Fruit fly (Drosophila melanogaster): Measurements from ENCODE around the gene CG12290.

The CG12290 gene

dm6 chr3R:26230016-26230415 lies at the start of gene CG12290:
Gene CG12290, plus strand, starts transcription at chr3R:26230248.
- TF ChIP-seq Hr83 (GFP tag; optimal IDR thresholded peaks at IDR 0.05; ENCODE audit: poor library complexity, severe bottlenecking) (peak; percentile 44), GATAd (GFP tag; optimal IDR thresholded peaks at IDR 0.05) (no peak), N (GFP tag; optimal IDR thresholded peaks at IDR 0.05) (no peak), CrebA (GFP tag; optimal IDR thresholded peaks at IDR 0.05; ENCODE audit: borderline replicate concordance) (no peak), Hnf4 (GFP tag; optimal IDR thresholded peaks at IDR 0.05) (peak; percentile 51), Rel (GFP tag; optimal IDR thresholded peaks at IDR 0.05) (no peak), Rel (tag; optimal IDR thresholded peaks at IDR 0.05) (peak; percentile 21), Dfd (GFP tag; optimal IDR thresholded peaks at IDR 0.05) (no peak), ey (GFP tag; optimal IDR thresholded peaks at IDR 0.05) (no peak), Hr78 (GFP tag; optimal IDR thresholded peaks at IDR 0.05) (no peak), dl (GFP tag; optimal IDR thresholded peaks at IDR 0.05; ENCODE audit: insufficient read depth in 1 of 2, partially characterized antibody in 2 of 2) (peak; percentile 93 to 95), psq (GFP tag; optimal IDR thresholded peaks at IDR 0.05) (peak; percentile 32), HLH106 (tag; optimal IDR thresholded peaks at IDR 0.05) (peak; percentile 20), Abd-B (GFP tag; optimal IDR thresholded peaks at IDR 0.05) (no peak), dmrt93B (GFP tag; optimal IDR thresholded peaks at IDR 0.05) (no peak), Dif (GFP tag; optimal IDR thresholded peaks at IDR 0.05; ENCODE audit: partially characterized antibody) (peak; percentile 97), fru (GFP tag; optimal IDR thresholded peaks at IDR 0.05) (peak; percentile 17), br (GFP tag; optimal IDR thresholded peaks at IDR 0.05) (peak; percentile 33), sv (GFP tag; optimal IDR thresholded peaks at IDR 0.05) (no peak), Jra (GFP tag; optimal IDR thresholded peaks at IDR 0.05) (no peak), CG32264 (GFP tag; optimal IDR thresholded peaks at IDR 0.05) (no peak), brk (GFP tag; optimal IDR thresholded peaks at IDR 0.05) (no peak), sage (GFP tag; optimal IDR thresholded peaks at IDR 0.05) (no peak), tai (GFP tag; optimal IDR thresholded peaks at IDR 0.05) (no peak), OdsH (GFP tag; optimal IDR thresholded peaks at IDR 0.05) (peak; percentile 12), Mio (GFP tag; optimal IDR thresholded peaks at IDR 0.05) (no peak), rgr (GFP tag; optimal IDR thresholded peaks at IDR 0.05) (peak; percentile 42), Vsx2 (GFP tag; optimal IDR thresholded peaks at IDR 0.05; ENCODE audit: partially characterized antibody) (peak; percentile 90), Sp1 (GFP tag; optimal IDR thresholded peaks at IDR 0.05) (no peak), h (GFP tag; optimal IDR thresholded peaks at IDR 0.05) (peak; percentile 67), woc (GFP tag; optimal IDR thresholded peaks at IDR 0.05) (no peak), jim (GFP tag; optimal IDR thresholded peaks at IDR 0.05) (peak; percentile 9), pan (optimal IDR thresholded peaks at IDR 0.05) (no peak), foxo (GFP tag; optimal IDR thresholded peaks at IDR 0.05) (peak in 1 of 2 experiments; percentile 29), Myc (optimal IDR thresholded peaks at IDR 0.05) (no peak), usp (GFP tag; optimal IDR thresholded peaks at IDR 0.05) (no peak), dsf (GFP tag; optimal IDR thresholded peaks at IDR 0.05; ENCODE audit: borderline replicate concordance) (no peak), lola (GFP tag; optimal IDR thresholded peaks at IDR 0.05) (no peak), CG9705 (GFP tag; optimal IDR thresholded peaks at IDR 0.05) (no peak)

DNA sequence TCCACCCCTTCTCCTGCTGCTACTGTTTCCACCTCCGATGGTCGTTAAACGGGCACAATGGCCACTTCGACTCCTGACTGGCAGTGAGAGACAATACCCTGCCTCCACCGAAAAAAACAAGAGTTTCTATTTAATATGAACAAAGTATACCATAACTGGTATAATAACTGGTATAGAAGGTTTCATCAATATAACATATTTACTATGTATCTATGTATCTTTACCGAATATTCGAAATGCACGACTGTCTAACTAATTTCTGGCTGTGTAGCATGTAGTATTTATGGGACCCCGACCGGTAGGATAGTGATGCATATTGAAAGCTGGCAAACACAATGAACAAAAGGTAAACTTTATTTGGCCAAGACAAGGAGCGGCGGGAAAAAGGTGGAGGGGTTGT lies 48.1 kb upstream of the CG12290 start:
- TF ChIP-seq woc (GFP tag; optimal IDR thresholded peaks at IDR 0.05), result no peak
- TF ChIP-seq br (GFP tag; optimal IDR thresholded peaks at IDR 0.05), result no peak
- TF ChIP-seq pan (optimal IDR thresholded peaks at IDR 0.05), result no peak
- no peak for TF ChIP-seq GATAd (GFP tag; optimal IDR thresholded peaks at IDR 0.05)
- no peak for TF ChIP-seq Hr78 (GFP tag; optimal IDR thresholded peaks at IDR 0.05)
- no peak for TF ChIP-seq usp (GFP tag; optimal IDR thresholded peaks at IDR 0.05)
- TF ChIP-seq Myc (optimal IDR thresholded peaks at IDR 0.05), result no peak
- no peak for TF ChIP-seq dsf (GFP tag; optimal IDR thresholded peaks at IDR 0.05; ENCODE audit: borderline replicate concordance)
- no peak for TF ChIP-seq psq (GFP tag; optimal IDR thresholded peaks at IDR 0.05)
- no peak for TF ChIP-seq brk (GFP tag; optimal IDR thresholded peaks at IDR 0.05)

DNA sequence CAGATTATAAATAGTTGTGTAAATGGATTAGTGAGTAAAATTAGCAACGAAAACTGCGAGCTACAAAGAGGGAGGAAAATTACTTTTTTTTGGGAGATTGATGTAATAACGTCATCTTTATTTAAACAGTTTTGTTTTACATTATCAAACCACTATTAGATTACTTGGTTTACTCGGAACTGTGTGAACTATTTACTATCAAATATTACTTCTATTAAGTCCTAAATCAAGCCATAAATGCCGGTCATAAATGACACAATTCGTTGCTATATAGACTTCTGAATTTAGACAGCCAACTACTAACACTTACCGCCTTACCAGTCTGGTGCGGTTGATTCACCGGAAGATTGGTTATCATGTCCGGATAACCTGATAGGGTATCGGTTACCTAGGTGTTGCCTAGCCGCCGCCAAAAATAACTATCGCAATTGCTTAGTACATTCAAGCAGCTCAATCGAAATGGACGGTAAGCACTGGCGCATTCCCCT lies 44.8 kb upstream of the CG12290 start, which contains the start of gene CG31086:
Gene CG31086, plus strand, starts transcription at position 51 of the 488 bp plus-strand sequence.
- TF ChIP-seq dsf (GFP tag; optimal IDR thresholded peaks at IDR 0.05; ENCODE audit: borderline replicate concordance) (no peak), jim (GFP tag; optimal IDR thresholded peaks at IDR 0.05) (no peak), pan (optimal IDR thresholded peaks at IDR 0.05) (no peak), Jra (GFP tag; optimal IDR thresholded peaks at IDR 0.05) (no peak), foxo (GFP tag; optimal IDR thresholded peaks at IDR 0.05) (no peak), br (GFP tag; optimal IDR thresholded peaks at IDR 0.05) (no peak), psq (GFP tag; optimal IDR thresholded peaks at IDR 0.05) (no peak), Dfd (GFP tag; optimal IDR thresholded peaks at IDR 0.05) (no peak), dl (GFP tag; optimal IDR thresholded peaks at IDR 0.05; ENCODE audit: insufficient read depth in 1 of 2, partially characterized antibody in 2 of 2) (no peak), sage (GFP tag; optimal IDR thresholded peaks at IDR 0.05) (no peak), Sp1 (GFP tag; optimal IDR thresholded peaks at IDR 0.05) (no peak), lola (GFP tag; optimal IDR thresholded peaks at IDR 0.05) (no peak), GATAd (GFP tag; optimal IDR thresholded peaks at IDR 0.05) (no peak), Hnf4 (GFP tag; optimal IDR thresholded peaks at IDR 0.05) (no peak), CG9705 (GFP tag; optimal IDR thresholded peaks at IDR 0.05) (no peak)

Data from whole organism, wandering third instar larva.